Worm (Caenorhabditis elegans): ENCODE results near the gene gnrr-6.

Gene gnrr-6

DNA sequence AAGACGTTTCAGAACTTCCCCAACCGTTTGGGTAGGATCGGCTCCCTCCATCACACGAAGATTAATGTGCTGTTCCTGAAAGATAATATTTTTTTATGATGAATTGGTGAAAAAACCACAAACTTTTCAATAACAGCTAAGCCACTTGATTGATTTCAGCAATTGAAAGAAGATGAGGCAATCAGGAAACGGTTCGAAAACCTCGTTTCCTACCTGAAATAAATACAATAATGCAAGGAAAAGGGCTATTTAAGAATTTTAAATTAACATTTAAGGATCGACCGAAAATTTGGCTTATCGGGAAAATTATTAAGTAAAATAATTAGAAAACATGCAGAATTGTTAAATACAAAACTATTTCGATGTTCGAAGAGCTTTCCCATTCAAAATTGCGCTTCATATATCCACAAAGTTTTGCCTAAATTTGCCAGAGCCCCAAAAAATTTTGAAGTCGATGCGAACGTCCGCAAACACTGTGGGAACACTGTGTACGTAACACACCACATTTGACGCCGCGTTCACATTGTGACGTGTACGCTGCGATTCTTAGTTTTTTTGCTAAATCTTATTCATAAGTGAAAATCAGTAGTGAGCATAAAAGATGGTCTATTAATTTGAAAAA is 44.0 kb downstream of the gnrr-6 start, which contains the start of gene C34F6.9:
C34F6.9 (minus strand) TSS at position 51 of the 622 bp plus-strand sequence.
- no peak for TF ChIP-seq F33H1.4 (GFP tag; IDR thresholded peaks at IDR 0.05)
- TF ChIP-seq hlh-12 (tag; optimal IDR thresholded peaks at IDR 0.05) = no peak
- no peak for TF ChIP-seq nhr-120 (GFP tag; IDR thresholded peaks at IDR 0.05)
- TF ChIP-seq F10E7.11 (tag; optimal IDR thresholded peaks at IDR 0.05) = no peak
- TF ChIP-seq cebp-2 (GFP tag; IDR thresholded peaks at IDR 0.05) = no peak
- TF ChIP-seq F22D6.2 (tag; optimal IDR thresholded peaks at IDR 0.05) = no peak
- TF ChIP-seq mxl-1 (tag; optimal IDR thresholded peaks at IDR 0.05) = no peak

DNA sequence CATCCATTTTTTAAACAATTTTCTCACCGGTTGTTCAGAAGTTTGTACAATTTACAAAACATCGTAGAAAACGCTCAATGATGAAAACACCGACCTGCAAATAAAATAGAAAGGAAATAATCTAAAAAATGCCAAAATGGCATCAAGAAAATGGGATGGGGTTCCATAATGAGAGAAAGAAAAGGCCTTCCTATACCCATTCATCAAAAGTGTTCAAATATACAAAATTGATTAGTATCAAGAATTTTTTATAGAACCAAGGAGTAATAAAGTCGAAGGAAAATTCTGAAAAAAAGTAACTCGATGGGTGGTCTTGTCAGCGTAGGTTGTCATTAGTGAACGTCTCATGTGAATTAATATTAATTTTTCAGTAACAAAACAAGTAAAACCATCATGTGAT is 47.9 kb downstream of the gnrr-6 start, which contains the start of gene C34F6.12:
C34F6.12 (minus strand) TSS at position 101 of the 400 bp plus-strand sequence.
- no peak for TF ChIP-seq die-1 (tag; optimal IDR thresholded peaks at IDR 0.05)
- TF ChIP-seq F57A8.1 (GFP tag; optimal IDR thresholded peaks at IDR 0.05) = no peak
- TF ChIP-seq Y53G8AR.9 (GFP tag; conservative IDR thresholded peaks at IDR 0.05) = no peak
- TF ChIP-seq tbp1 (GFP tag; optimal IDR thresholded peaks at IDR 0.05) = no peak
- TF ChIP-seq xnd-1 (tag; optimal IDR thresholded peaks at IDR 0.05) = no peak
- TF ChIP-seq hrde-1 (tag; optimal IDR thresholded peaks at IDR 0.05; ENCODE audit: borderline replicate concordance) = no peak
